Worm (Caenorhabditis elegans) whole organism, young adult: ENCODE results near the gene ssq-3.

Experiments used
- F39B2.1 ChIP-seq: fragments of 200-800 bp; sonication (Bioruptor generic); IDR thresholded peaks from 2 replicates; pipeline ENCODE4 v1.3.6; 2022; ENCODE audit warnings: missing genetic modification reagents, missing genetic modification characterization, missing compliant biosample characterization
- F57A8.1 ChIP-seq: fragments of 200-800 bp; sonication (Bioruptor generic); optimal IDR thresholded peaks from 2 replicates; lab custom pipeline; 2018; ENCODE audit warnings: mild to moderate bottlenecking, missing genetic modification characterization, moderate library complexity, missing compliant biosample characterization
- K11D2.4 ChIP-seq: fragments of 200-800 bp; sonication (Bioruptor generic); IDR thresholded peaks from 2 replicates; pipeline ENCODE4 v1.3.6; 2022; ENCODE audit warnings: missing genetic modification reagents, missing genetic modification characterization, missing compliant biosample characterization
- Y53F4B.3 ChIP-seq: fragments of 200-800 bp; sonication (Bioruptor generic); IDR thresholded peaks from 2 replicates; pipeline ENCODE4 v1.3.6; 2022; ENCODE audit warnings: missing genetic modification reagents, missing genetic modification characterization, missing compliant biosample characterization
- Y79H2A.3 ChIP-seq: fragments of 200-800 bp; sonication (Bioruptor generic); conservative IDR thresholded peaks from 2 replicates; pipeline ENCODE4 v1.3.6; 2022; ENCODE audit warnings: missing genetic modification reagents, missing genetic modification characterization, missing compliant biosample characterization
- akir-1 ChIP-seq: fragments of 200-800 bp; sonication (Bioruptor generic); optimal IDR thresholded peaks from 2 replicates; lab custom pipeline; 2018; ENCODE audit warnings: mild to moderate bottlenecking, missing genetic modification characterization, moderate library complexity, missing compliant biosample characterization
- ama-1 ChIP-seq, 3 experiments: fragments of 150-350 bp in 1 of 3; sonication (generic microtip) in 2 of 3; optimal IDR thresholded peaks; 2 replicates each; lab custom pipeline; 2014 to 2018; ENCODE audit warnings: missing biosample characterization in 2 of 3, missing genetic modification characterization in 2 of 3, missing genetic modification reagents in 2 of 3
- aptf-2 ChIP-seq: fragments of 200-800 bp; sonication (Bioruptor generic); conservative IDR thresholded peaks from 2 replicates; pipeline ENCODE4 v1.3.6; 2022; ENCODE audit warnings: missing genetic modification reagents, missing genetic modification characterization, missing compliant biosample characterization
- aptf-3 ChIP-seq: fragments of 200-800 bp; sonication (Bioruptor generic); IDR thresholded peaks from 2 replicates; pipeline ENCODE4 v1.3.6; 2022; ENCODE audit warnings: missing genetic modification characterization, missing compliant biosample characterization
- bed-1 ChIP-seq: fragments of 200-800 bp; sonication (Bioruptor generic); IDR thresholded peaks from 2 replicates; pipeline ENCODE4 v1.3.6; 2022; ENCODE audit warnings: missing genetic modification reagents, missing genetic modification characterization, missing compliant biosample characterization
- ccch-3 ChIP-seq: fragments of 200-800 bp; sonication (Bioruptor generic); optimal IDR thresholded peaks from 2 replicates; lab custom pipeline; 2018; ENCODE audit warnings: mild to moderate bottlenecking, missing genetic modification characterization, missing compliant biosample characterization
- ceh-40 ChIP-seq: fragments of 200-800 bp; sonication (Bioruptor generic); IDR thresholded peaks from 2 replicates; pipeline ENCODE4 v1.3.6; 2022; ENCODE audit warnings: missing genetic modification characterization, missing compliant biosample characterization
- chd-7 ChIP-seq: sonication (generic microtip); optimal IDR thresholded peaks from 2 replicates; lab custom pipeline; 2016; ENCODE audit warnings: mild to moderate bottlenecking, missing genetic modification characterization, moderate library complexity, missing compliant biosample characterization
- die-1 ChIP-seq: sonication (generic microtip); optimal IDR thresholded peaks from 2 replicates; lab custom pipeline; 2016; ENCODE audit warnings: missing genotype, mild to moderate bottlenecking, missing genetic modification characterization, missing compliant biosample characterization
- dpff-1 ChIP-seq: sonication (generic microtip); optimal IDR thresholded peaks from 2 replicates; lab custom pipeline; 2017; ENCODE audit warnings: mild to moderate bottlenecking, missing genetic modification characterization, missing compliant biosample characterization
- efl-1 ChIP-seq: fragments of 150-350 bp; optimal IDR thresholded peaks from 2 replicates; lab custom pipeline; 2014; ENCODE audit warnings: missing biosample characterization, missing genetic modification reagents, missing genetic modification characterization
- egl-44 ChIP-seq: fragments of 200-800 bp; sonication (Bioruptor generic); IDR thresholded peaks from 2 replicates; pipeline ENCODE4 v1.3.6; 2022; ENCODE audit warnings: missing genetic modification reagents, missing genetic modification characterization, missing compliant biosample characterization
- ekl-4 ChIP-seq: fragments of 200-800 bp; sonication (Bioruptor generic); IDR thresholded peaks from 2 replicates; pipeline ENCODE4 v1.3.6; 2022; ENCODE audit warnings: missing genetic modification reagents, missing genetic modification characterization, missing compliant biosample characterization
- ets-4 ChIP-seq: fragments of 200-800 bp; sonication (Bioruptor generic); optimal IDR thresholded peaks from 2 replicates; lab custom pipeline; 2018; ENCODE audit warnings: mild to moderate bottlenecking, missing genetic modification characterization, missing compliant biosample characterization
- him-1 ChIP-seq: sonication (generic microtip); optimal IDR thresholded peaks from 2 replicates; lab custom pipeline; 2016; ENCODE audit warnings: missing genotype, missing genetic modification reagents, missing genetic modification characterization, missing compliant biosample characterization
- hmg-20 ChIP-seq: fragments of 200-800 bp; sonication (Bioruptor generic); IDR thresholded peaks from 2 replicates; pipeline ENCODE4 v1.3.6; 2022; ENCODE audit warnings: missing genetic modification reagents, missing genetic modification characterization, missing compliant biosample characterization
- hrde-1 ChIP-seq: sonication (generic microtip); optimal IDR thresholded peaks from 2 replicates; lab custom pipeline; 2016; ENCODE audit warnings: missing genetic modification characterization, mild to moderate bottlenecking, missing compliant biosample characterization, moderate library complexity, missing genotype, missing genetic modification reagents, borderline replicate concordance
- hsf-1 ChIP-seq: fragments of 200-800 bp; sonication (Bioruptor generic); IDR thresholded peaks from 2 replicates; pipeline ENCODE4 v1.3.6; 2022; ENCODE audit warnings: missing genetic modification reagents, missing genetic modification characterization, missing compliant biosample characterization
- lag-1 ChIP-seq: fragments of 200-800 bp; sonication (Bioruptor generic); IDR thresholded peaks from 2 replicates; pipeline ENCODE4 v1.3.6; 2022; ENCODE audit warnings: missing genetic modification reagents, missing genetic modification characterization, missing compliant biosample characterization
- let-526 ChIP-seq: fragments of 200-800 bp; sonication (Bioruptor generic); IDR thresholded peaks from 2 replicates; pipeline ENCODE4 v1.3.6; 2022; ENCODE audit warnings: missing genetic modification reagents, missing genetic modification characterization, missing compliant biosample characterization
- let-607 ChIP-seq, 2 experiments: fragments of 200-800 bp in 1 of 2; sonication (Bioruptor generic) in 1 of 2; sonication (generic microtip) in 1 of 2; optimal IDR thresholded peaks; 2 replicates each; lab custom pipeline; 2016 to 2018; ENCODE audit warnings: mild to moderate bottlenecking in 2 of 2, missing compliant biosample characterization in 2 of 2, missing genetic modification characterization in 2 of 2, moderate library complexity in 2 of 2, missing genotype in 1 of 2
- lsy-27 ChIP-seq: sonication (generic microtip); optimal IDR thresholded peaks from 2 replicates; lab custom pipeline; 2017; ENCODE audit warnings: missing genetic modification characterization, mild to moderate bottlenecking, missing compliant biosample characterization, antibody characterized with exemption, missing genotype, borderline replicate concordance; ENCODE audit not compliant: insufficient read depth
- madf-3 ChIP-seq: fragments of 200-800 bp; sonication (Bioruptor generic); IDR thresholded peaks from 2 replicates; pipeline ENCODE4 v1.3.6; 2022; ENCODE audit warnings: missing genetic modification reagents, missing genetic modification characterization, missing compliant biosample characterization
- madf-6 ChIP-seq: fragments of 200-800 bp; sonication (Bioruptor generic); IDR thresholded peaks from 2 replicates; pipeline ENCODE4 v1.3.6; 2022; ENCODE audit warnings: missing genetic modification reagents, missing genetic modification characterization, missing compliant biosample characterization
- madf-8 ChIP-seq: fragments of 200-800 bp; sonication (Bioruptor generic); conservative IDR thresholded peaks from 2 replicates; pipeline ENCODE4 v1.3.6; 2022; ENCODE audit warnings: missing genetic modification reagents, missing genetic modification characterization, missing compliant biosample characterization
- nfya-1 ChIP-seq: sonication (generic microtip); optimal IDR thresholded peaks from 2 replicates; lab custom pipeline; 2017; ENCODE audit warnings: antibody characterized with exemption, missing compliant biosample characterization, missing genetic modification characterization, borderline replicate concordance; ENCODE audit not compliant: insufficient read depth
- nhr-179 ChIP-seq: sonication (generic microtip); optimal IDR thresholded peaks from 2 replicates; lab custom pipeline; 2016; ENCODE audit warnings: mild to moderate bottlenecking, missing genetic modification characterization, missing compliant biosample characterization
- nhr-27 ChIP-seq: fragments of 200-800 bp; sonication (Bioruptor generic); optimal IDR thresholded peaks from 2 replicates; lab custom pipeline; 2018; ENCODE audit warnings: mild to moderate bottlenecking, missing genetic modification characterization, moderate library complexity, missing compliant biosample characterization
- nhr-80 ChIP-seq: sonication (generic microtip); optimal IDR thresholded peaks from 2 replicates; lab custom pipeline; 2016; ENCODE audit warnings: missing genetic modification characterization, missing compliant biosample characterization
- pha-4 ChIP-seq: fragments of 150-350 bp; sonication (generic microtip); optimal IDR thresholded peaks from 2 replicates; lab custom pipeline; 2014; ENCODE audit warnings: missing biosample characterization, missing genetic modification reagents, missing genetic modification characterization
- sdz-38 ChIP-seq: sonication (generic microtip); optimal IDR thresholded peaks from 2 replicates; lab custom pipeline; 2016; ENCODE audit warnings: missing genotype, missing genetic modification characterization, missing compliant biosample characterization
- sea-2 ChIP-seq: fragments of 200-800 bp; sonication (Bioruptor generic); IDR thresholded peaks from 2 replicates; pipeline ENCODE4 v1.3.6; 2022; ENCODE audit warnings: missing genetic modification characterization, missing compliant biosample characterization
- snpc-4 ChIP-seq, 5 experiments: fragments of 150-350 bp in 1 of 5; sonication (generic microtip) in 4 of 5; optimal IDR thresholded peaks; 2 replicates each; lab custom pipeline; 2014 to 2018; ENCODE audit warnings: missing genetic modification characterization in 5 of 5, missing biosample characterization in 3 of 5, antibody characterized with exemption in 2 of 5, mild to moderate bottlenecking in 2 of 5, missing compliant biosample characterization in 2 of 5, missing genotype in 2 of 5, moderate library complexity in 2 of 5, missing genetic modification reagents in 1 of 5
- sptf-2 ChIP-seq: fragments of 200-800 bp; sonication (Bioruptor generic); optimal IDR thresholded peaks from 2 replicates; lab custom pipeline; 2018; ENCODE audit warnings: mild to moderate bottlenecking, missing genetic modification characterization, missing compliant biosample characterization
- tbp1 ChIP-seq: fragments of 200-800 bp; sonication (Bioruptor generic); optimal IDR thresholded peaks from 2 replicates; lab custom pipeline; 2018; ENCODE audit warnings: mild to moderate bottlenecking, missing genetic modification characterization, missing compliant biosample characterization
- tlf-1 ChIP-seq: fragments of 200-800 bp; sonication (Bioruptor generic); optimal IDR thresholded peaks from 2 replicates; lab custom pipeline; 2018; ENCODE audit warnings: mild to moderate bottlenecking, missing genetic modification characterization, missing compliant biosample characterization
- unc-130 ChIP-seq: sonication (generic microtip); optimal IDR thresholded peaks from 2 replicates; lab custom pipeline; 2016; ENCODE audit warnings: missing genetic modification reagents, missing genetic modification characterization, missing compliant biosample characterization
- unc-62 ChIP-seq: fragments of 150-350 bp; optimal IDR thresholded peaks from 2 replicates; lab custom pipeline; 2014; ENCODE audit warnings: missing biosample characterization, missing genetic modification reagents, missing genetic modification characterization
- xnd-1 ChIP-seq: sonication (generic microtip); optimal IDR thresholded peaks from 2 replicates; lab custom pipeline; 2016; ENCODE audit warnings: missing genotype, missing genetic modification reagents, missing genetic modification characterization, missing compliant biosample characterization
- zfh-2 ChIP-seq: fragments of 200-800 bp; sonication (Bioruptor generic); conservative IDR thresholded peaks from 2 replicates; pipeline ENCODE4 v1.3.6; 2022; ENCODE audit warnings: missing genetic modification reagents, missing genetic modification characterization, missing compliant biosample characterization
- ztf-18 ChIP-seq: sonication (generic microtip); optimal IDR thresholded peaks from 2 replicates; lab custom pipeline; 2016; ENCODE audit warnings: missing genotype, mild to moderate bottlenecking, missing genetic modification characterization, missing compliant biosample characterization
- ztf-28 ChIP-seq: fragments of 200-800 bp; sonication (Bioruptor generic); IDR thresholded peaks from 2 replicates; pipeline ENCODE4 v1.3.6; 2022; ENCODE audit warnings: missing genetic modification reagents, missing genetic modification characterization, missing compliant biosample characterization
- ztf-3 ChIP-seq: fragments of 200-800 bp; sonication (Bioruptor generic); optimal IDR thresholded peaks from 2 replicates; lab custom pipeline; 2018; ENCODE audit warnings: mild to moderate bottlenecking, missing genetic modification characterization, missing compliant biosample characterization

ssq-3 gene

ce11 chrIV:7083382-7083784, 28.0 kb upstream of the ssq-3 start, which contains the start of gene Y43B11AR.3 (continued):
- TF ChIP-seq aptf-2 (no peak), zfh-2 (GFP tag; lab: Robert Waterston, UW) (no peak), lsy-27 (tag; lab: Kevin White, UChicago) (no peak), tlf-1 (GFP tag; lab: Kevin White, UChicago) (peak; percentile 61), egl-44 (GFP tag; lab: Robert Waterston, UW) (peak; percentile 68; the same call in 1 of the 2 replicates), sptf-2 (GFP tag; lab: Kevin White, UChicago) (peak; percentile 46), ztf-28 (GFP tag; lab: Robert Waterston, UW) (no peak), lag-1 (GFP tag; lab: Robert Waterston, UW) (no peak), snpc-4 (GFP tag; optimal IDR thresholded peaks at IDR 0.05; lab: Kevin White, UChicago) (peak; percentile 72), snpc-4 (tag; optimal IDR thresholded peaks at IDR 0.05; lab: Kevin White, UChicago) (peak; percentile 36 to 87 (median 72)), F39B2.1 (GFP tag; lab: Robert Waterston, UW) (no peak), ztf-18 (tag; lab: Kevin White, UChicago) (peak; percentile 81), him-1 (tag; lab: Kevin White, UChicago) (peak; percentile 9), hmg-20 (GFP tag; lab: Robert Waterston, UW) (no peak), aptf-3 (GFP tag; lab: Robert Waterston, UW) (no peak; the same call in 1 of the 2 replicates), unc-62 (no peak), nhr-80 (tag; lab: Kevin White, UChicago) (no peak), chd-7 (tag; lab: Kevin White, UChicago) (no peak), bed-1 (no peak), F57A8.1 (no peak), hsf-1 (GFP tag; lab: Robert Waterston, UW) (peak; percentile 88), sea-2 (GFP tag; lab: Robert Waterston, UW) (no peak), let-526 (GFP tag; lab: Robert Waterston, UW) (no peak), ekl-4 (peak; percentile 92), madf-6 (GFP tag; lab: Robert Waterston, UW) (peak; percentile 90), ama-1 (optimal IDR thresholded peaks at IDR 0.05; lab: Kevin White, UChicago) (no peak), ama-1 (GFP tag; optimal IDR thresholded peaks at IDR 0.05; lab: Kevin White, UChicago) (peak in 1 of 2 experiments; percentile 90), Y53F4B.3 (no peak), akir-1 (no peak), pha-4 (tag; lab: Kevin White, UChicago) (no peak), madf-8 (peak; percentile 46), ceh-40 (GFP tag; lab: Robert Waterston, UW) (peak; percentile 64; the same call in 1 of the 2 replicates), unc-130 (peak; percentile 86), xnd-1 (tag; lab: Kevin White, UChicago) (peak; percentile 50), let-607 (tag; optimal IDR thresholded peaks at IDR 0.05; lab: Kevin White, UChicago) (no peak), nfya-1 (tag; lab: Kevin White, UChicago) (no peak), nhr-27 (tag; lab: Kevin White, UChicago) (peak; percentile 2), hrde-1 (peak; percentile 98), ccch-3 (no peak), Y79H2A.3 (GFP tag; lab: Robert Waterston, UW) (peak; percentile 86), ets-4 (GFP tag; lab: Kevin White, UChicago) (peak; percentile 21), tbp1 (peak; percentile 72), K11D2.4 (GFP tag; lab: Robert Waterston, UW) (no peak), die-1 (peak; percentile 76), ztf-3 (GFP tag; lab: Kevin White, UChicago) (no peak), nhr-179 (no peak), dpff-1 (tag; lab: Kevin White, UChicago) (peak; percentile 40), madf-3 (GFP tag; lab: Robert Waterston, UW) (peak; percentile 93), sdz-38 (tag; lab: Kevin White, UChicago) (no peak), efl-1 (peak; percentile 46)
